Fruit fly (Drosophila melanogaster) whole organism, embryonic: ENCODE data around the gene Obp99a.

Source experiments
- Ada2b ChIP-seq: fragments of 200-800 bp; sonication (Bioruptor generic); IDR thresholded peaks from 2 replicates; pipeline ENCODE4 v1.3.6; 2022; ENCODE audit warnings: missing biosample characterization, missing genetic modification characterization
- Adf1 ChIP-seq: fragments of 200-800 bp; sonication (Bioruptor generic); IDR thresholded peaks from 2 replicates; pipeline ENCODE4 v1.3.6; 2022; ENCODE audit warnings: missing biosample characterization, missing genetic modification characterization
- Awh ChIP-seq: fragments of 200-800 bp; sonication (Bioruptor generic); IDR thresholded peaks from 2 replicates; pipeline ENCODE4, ENCODE4 v1.3.6; 2022; ENCODE audit warnings: missing biosample characterization, missing genetic modification characterization
- CG10321 ChIP-seq: fragments of 200-800 bp; sonication (Bioruptor generic); IDR thresholded peaks from 2 replicates; pipeline ENCODE4 v1.3.6; 2022; ENCODE audit warnings: missing biosample characterization, missing genetic modification characterization
- CG11504 ChIP-seq: fragments of 200-800 bp; sonication (Bioruptor generic); optimal IDR thresholded peaks from 3 replicates; lab custom pipeline; 2019; ENCODE audit warnings: missing biosample characterization, mild to moderate bottlenecking, missing genetic modification characterization, moderate library complexity
- CG12299 ChIP-seq: fragments of 200-800 bp; sonication (Bioruptor generic); optimal IDR thresholded peaks from 2 replicates; lab custom pipeline; 2018; ENCODE audit warnings: missing biosample characterization, mild to moderate bottlenecking, missing genetic modification characterization
- CG14860 ChIP-seq: fragments of 200-800 bp; sonication (Bioruptor generic); IDR thresholded peaks from 3 replicates; pipeline ENCODE4 v1.3.6; 2022; ENCODE audit warnings: missing biosample characterization, missing genetic modification characterization; ENCODE audit not compliant: partially characterized antibody
- CG1529 ChIP-seq: fragments of 200-800 bp; sonication (Bioruptor generic); optimal IDR thresholded peaks from 3 replicates; lab custom pipeline; 2018; ENCODE audit warnings: missing biosample characterization, missing genetic modification characterization
- CG17359 ChIP-seq: fragments of 200-800 bp; sonication (Bioruptor generic); optimal IDR thresholded peaks from 3 replicates; lab custom pipeline; 2018; ENCODE audit warnings: missing biosample characterization, mild to moderate bottlenecking, missing genetic modification characterization, moderate library complexity
- CG18764 ChIP-seq: fragments of 200-800 bp; sonication (Bioruptor generic); optimal IDR thresholded peaks from 3 replicates; lab custom pipeline; 2016; ENCODE audit warnings: missing biosample characterization, missing genetic modification characterization
- CG2116 ChIP-seq: fragments of 200-800 bp; sonication (Bioruptor generic); optimal IDR thresholded peaks from 3 replicates; lab custom pipeline; 2018; ENCODE audit warnings: missing biosample characterization, mild to moderate bottlenecking, missing genetic modification characterization
- CG2129 ChIP-seq: fragments of 200-800 bp; sonication (Bioruptor generic); IDR thresholded peaks from 2 replicates; pipeline ENCODE4 v1.3.6; 2022; ENCODE audit warnings: missing biosample characterization, missing genetic modification characterization; ENCODE audit not compliant: partially characterized antibody
- CG2202 ChIP-seq: fragments of 200-800 bp; sonication (Bioruptor generic); optimal IDR thresholded peaks from 2 replicates; lab custom pipeline; 2018; ENCODE audit warnings: missing biosample characterization, mild to moderate bottlenecking, missing genetic modification characterization
- CG31224 ChIP-seq: fragments of 200-800 bp; sonication (Bioruptor generic); IDR thresholded peaks from 2 replicates; pipeline ENCODE4 v1.3.6; 2022; ENCODE audit warnings: missing biosample characterization, missing genetic modification characterization
- CG31441 ChIP-seq: fragments of 200-800 bp; sonication (Bioruptor generic); IDR thresholded peaks from 2 replicates; pipeline ENCODE4 v1.3.6; 2022; ENCODE audit warnings: missing biosample characterization, missing genetic modification characterization
- CG32532 ChIP-seq: fragments of 200-800 bp; sonication (Bioruptor generic); IDR thresholded peaks from 2 replicates; pipeline ENCODE4 v1.3.6; 2022; ENCODE audit warnings: missing biosample characterization, missing genetic modification characterization
- CG3281 ChIP-seq: fragments of 200-800 bp; sonication (Bioruptor generic); optimal IDR thresholded peaks from 3 replicates; lab custom pipeline; 2017; ENCODE audit warnings: missing biosample characterization, mild to moderate bottlenecking, missing genetic modification characterization
- CG4820 ChIP-seq: fragments of 200-800 bp; sonication (Bioruptor generic); optimal IDR thresholded peaks from 3 replicates; lab custom pipeline; 2016; ENCODE audit warnings: missing biosample characterization, missing genetic modification characterization
- CG6689 ChIP-seq: fragments of 200-800 bp; sonication (Bioruptor generic); IDR thresholded peaks from 2 replicates; pipeline ENCODE4 v1.3.6; 2022; ENCODE audit warnings: missing biosample characterization, missing genetic modification characterization
- CG6813 ChIP-seq: fragments of 200-800 bp; sonication (Bioruptor generic); optimal IDR thresholded peaks from 2 replicates; lab custom pipeline; 2017; ENCODE audit warnings: missing biosample characterization, missing genetic modification characterization, mild to moderate bottlenecking, moderate library complexity, missing genetic modification reagents
- CG7987 ChIP-seq: fragments of 200-800 bp; sonication (Bioruptor generic); optimal IDR thresholded peaks from 2 replicates; lab custom pipeline; 2018; ENCODE audit warnings: missing biosample characterization, mild to moderate bottlenecking, missing genetic modification characterization, moderate library complexity
- CG8765 ChIP-seq: fragments of 200-800 bp; sonication (Bioruptor generic); IDR thresholded peaks from 2 replicates; pipeline ENCODE4 v1.3.6; 2022; ENCODE audit warnings: missing biosample characterization, missing genetic modification characterization
- CG9797 ChIP-seq: fragments of 200-800 bp; sonication (Bioruptor generic); optimal IDR thresholded peaks from 3 replicates; lab custom pipeline; 2018; ENCODE audit warnings: missing biosample characterization, mild to moderate bottlenecking, missing genetic modification characterization
- CG9817 ChIP-seq: fragments of 200-800 bp; sonication (Bioruptor generic); optimal IDR thresholded peaks from 2 replicates; lab custom pipeline; 2018; ENCODE audit warnings: missing biosample characterization, mild to moderate bottlenecking, missing genetic modification characterization, moderate library complexity
- Chrac-16 ChIP-seq: fragments of 200-800 bp; sonication (Bioruptor generic); optimal IDR thresholded peaks from 3 replicates; lab custom pipeline; 2016; ENCODE audit warnings: missing biosample characterization, missing genetic modification characterization
- CrebB ChIP-seq: fragments of 200-800 bp; sonication (Bioruptor generic); optimal IDR thresholded peaks from 3 replicates; lab custom pipeline; 2018; ENCODE audit warnings: missing biosample characterization, mild to moderate bottlenecking, missing genetic modification characterization
- Ets65A ChIP-seq: fragments of 200-800 bp; sonication (Bioruptor generic); peaks from one replicate; lab custom pipeline; 2016; ENCODE audit warnings: missing biosample characterization, missing genetic modification characterization
- Fer3 ChIP-seq: fragments of 200-800 bp; sonication (Bioruptor generic); optimal IDR thresholded peaks from 2 replicates; lab custom pipeline; 2018; ENCODE audit warnings: missing biosample characterization, mild to moderate bottlenecking, missing genetic modification characterization, moderate library complexity
- GATAe ChIP-seq: fragments of 200-800 bp; sonication (Bioruptor generic); conservative IDR thresholded peaks from 2 replicates; pipeline ENCODE4 v1.3.6; 2022; ENCODE audit warnings: missing biosample characterization, missing genetic modification characterization
- Hr39 ChIP-seq: fragments of >200 bp; optimal IDR thresholded peaks from 2 replicates; lab custom pipeline; 2017
- Lhr ChIP-seq: fragments of 200-800 bp; sonication (Bioruptor generic); optimal IDR thresholded peaks from 3 replicates; lab custom pipeline; 2017; ENCODE audit warnings: mild to moderate bottlenecking, missing biosample characterization, missing genetic modification reagents, missing genetic modification characterization
- Nf-YB ChIP-seq: fragments of 200-800 bp; sonication (Bioruptor generic); optimal IDR thresholded peaks from 3 replicates; lab custom pipeline; 2019; ENCODE audit warnings: missing biosample characterization, mild to moderate bottlenecking, missing genetic modification characterization, moderate library complexity
- Oli ChIP-seq: fragments of 200-800 bp; sonication (Bioruptor generic); optimal IDR thresholded peaks from 2 replicates; lab custom pipeline; 2018; ENCODE audit warnings: missing biosample characterization, mild to moderate bottlenecking, missing genetic modification characterization, moderate library complexity
- Optix ChIP-seq: fragments of 200-800 bp; sonication (Bioruptor generic); IDR thresholded peaks from 3 replicates; pipeline ENCODE4 v1.3.6; 2022; ENCODE audit warnings: missing biosample characterization, missing genetic modification characterization
- Side ChIP-seq: fragments of 200-800 bp; sonication (Bioruptor generic); optimal IDR thresholded peaks from 2 replicates; lab custom pipeline; 2016; ENCODE audit warnings: missing biosample characterization, missing genetic modification characterization
- amos ChIP-seq: fragments of 200-800 bp; sonication (Bioruptor generic); IDR thresholded peaks from 2 replicates; pipeline ENCODE4 v1.3.6; 2022; ENCODE audit warnings: missing biosample characterization, missing genetic modification characterization; ENCODE audit not compliant: partially characterized antibody
- dan ChIP-seq: fragments of 200-800 bp; sonication (Bioruptor generic); IDR thresholded peaks from 2 replicates; pipeline ENCODE4 v1.3.6; 2022; ENCODE audit warnings: missing biosample characterization, missing genetic modification characterization
- dm ChIP-seq: fragments of 200-800 bp; sonication (Bioruptor generic); optimal IDR thresholded peaks from 3 replicates; lab custom pipeline; 2016; ENCODE audit warnings: missing biosample characterization, missing genetic modification characterization
- fru ChIP-seq: fragments of >200 bp; optimal IDR thresholded peaks from 2 replicates; lab custom pipeline; 2017
- ind ChIP-seq: fragments of 200-800 bp; sonication (Bioruptor generic); optimal IDR thresholded peaks from 3 replicates; lab custom pipeline; 2016; ENCODE audit warnings: missing biosample characterization, missing genetic modification characterization
- jumu ChIP-seq: fragments of 200-800 bp; sonication (Bioruptor generic); optimal IDR thresholded peaks from 3 replicates; lab custom pipeline; 2016; ENCODE audit warnings: missing biosample characterization, missing genetic modification characterization
- klu ChIP-seq: fragments of 200-800 bp; sonication (Bioruptor generic); IDR thresholded peaks from 2 replicates; pipeline ENCODE4 v1.3.6; 2022; ENCODE audit warnings: missing biosample characterization, missing genetic modification characterization
- mam ChIP-seq: fragments of 200-800 bp; sonication (Bioruptor generic); optimal IDR thresholded peaks from 3 replicates; lab custom pipeline; 2016; ENCODE audit warnings: missing biosample characterization, missing genetic modification characterization
- oc ChIP-seq: fragments of 200-800 bp; sonication (Bioruptor generic); optimal IDR thresholded peaks from 2 replicates; lab custom pipeline; 2018; ENCODE audit warnings: missing biosample characterization, mild to moderate bottlenecking, missing genetic modification characterization, moderate library complexity
- otp ChIP-seq: fragments of 200-800 bp; sonication (Bioruptor generic); IDR thresholded peaks from 3 replicates; pipeline ENCODE4, ENCODE4 v1.3.6; 2022; ENCODE audit warnings: missing biosample characterization, missing genetic modification characterization
- peb ChIP-seq: fragments of 200-800 bp; sonication (Bioruptor generic); IDR thresholded peaks from 2 replicates; pipeline ENCODE4 v1.3.6; 2022; ENCODE audit warnings: missing biosample characterization, missing genetic modification characterization
- salm ChIP-seq: fragments of 200-800 bp; sonication (Bioruptor generic); optimal IDR thresholded peaks from 2 replicates; lab custom pipeline; 2018; ENCODE audit warnings: missing biosample characterization, mild to moderate bottlenecking, missing genetic modification characterization
- sim ChIP-seq: fragments of 200-800 bp; sonication (Bioruptor generic); IDR thresholded peaks from 2 replicates; pipeline ENCODE4 v1.3.6; 2022; ENCODE audit warnings: missing biosample characterization, missing genetic modification characterization
- sug ChIP-seq: fragments of 200-800 bp; optimal IDR thresholded peaks from 2 replicates; lab custom pipeline; 2019; ENCODE audit warnings: missing biosample characterization, mild to moderate bottlenecking, missing genetic modification characterization, moderate library complexity
- tin ChIP-seq: fragments of 200-800 bp; sonication (Bioruptor generic); optimal IDR thresholded peaks from 3 replicates; lab custom pipeline; 2016; ENCODE audit warnings: missing biosample characterization, missing genetic modification characterization
- tll ChIP-seq, 2 experiments: fragments of 200-800 bp in 1 of 2; fragments of >200 bp in 1 of 2; sonication (Bioruptor generic) in 1 of 2; optimal IDR thresholded peaks; 2 replicates each; lab custom pipeline; 2017 to 2019; ENCODE audit warnings: missing biosample characterization in 2 of 2, missing genetic modification characterization in 2 of 2, mild to moderate bottlenecking in 1 of 2, moderate library complexity in 1 of 2
- twi ChIP-seq: fragments of 200-800 bp; optimal IDR thresholded peaks from 2 replicates; lab custom pipeline; 2019; ENCODE audit warnings: missing biosample characterization, mild to moderate bottlenecking, missing genetic modification characterization, moderate library complexity

Gene Obp99a

DNA sequence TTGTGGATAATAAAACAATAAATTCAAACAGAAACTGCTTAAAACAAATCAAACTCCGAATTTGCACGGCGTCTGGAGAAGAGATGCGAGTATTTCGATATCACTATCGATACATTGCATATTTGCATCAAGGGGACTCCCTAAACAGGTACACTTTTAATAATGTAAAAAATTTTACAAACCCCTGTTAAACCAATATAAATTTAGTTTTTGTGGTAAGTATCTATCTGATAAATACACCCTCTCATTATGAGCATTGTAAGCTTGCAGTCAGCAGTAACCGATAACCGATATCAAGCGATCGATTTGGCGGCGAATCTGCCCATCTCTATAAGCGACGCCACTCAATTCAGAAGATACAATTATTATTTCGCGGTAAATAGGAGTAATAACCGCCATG is 3.9 kb downstream of the Obp99a start, which contains the start of the genes Bub3 and Cap-D2 (continued):
- TF ChIP-seq dan (GFP tag; lab: Robert Waterston, UW) (no peak), oc (tag; lab: Kevin White, UChicago) (peak; percentile 12), otp (GFP tag; lab: Robert Waterston, UW) (0 out of 3 replicates have a peak, but pooled peaks have one; percentile 60), CG8765 (GFP tag; lab: Robert Waterston, UW) (peak; percentile 43; the same call in 1 of the 2 replicates), amos (GFP tag; lab: Robert Waterston, UW) (peak; percentile 70), CG31224 (peak; percentile 33; the same call in 1 of the 2 replicates), fru (lab: Kevin White, UChicago) (no peak), Awh (GFP tag; lab: Robert Waterston, UW) (no peak), jumu (GFP tag; lab: Kevin White, UChicago) (peak; percentile 86), Side (GFP tag; lab: Kevin White, UChicago) (peak; percentile 79), mam (GFP tag; lab: Kevin White, UChicago) (peak; percentile 84), CG7987 (GFP tag; lab: Kevin White, UChicago) (peak; percentile 13), sug (no peak), Fer3 (tag; lab: Kevin White, UChicago) (peak; percentile 60), Ada2b (GFP tag; lab: Robert Waterston, UW) (peak; percentile 72), sim (GFP tag; lab: Robert Waterston, UW) (no peak), CG11504 (tag; lab: Kevin White, UChicago) (no peak), CG2202 (peak; percentile 20), Optix (GFP tag; lab: Robert Waterston, UW) (peak; percentile 63; the same call in 2 of the 3 replicates), ind (GFP tag; lab: Kevin White, UChicago) (peak; percentile 78), CG6813 (GFP tag; lab: Kevin White, UChicago) (no peak), salm (tag; lab: Kevin White, UChicago) (no peak), Oli (tag; lab: Kevin White, UChicago) (peak; percentile 43), CG2129 (GFP tag; lab: Robert Waterston, UW) (peak; percentile 78), CG3281 (no peak), CG18764 (GFP tag; lab: Kevin White, UChicago) (no peak), CG31441 (GFP tag; lab: Robert Waterston, UW) (no peak), Nf-YB (GFP tag; lab: Kevin White, UChicago) (peak; percentile 41), CG9797 (peak; percentile 2), peb (no peak; the same call in 1 of the 2 replicates), CG6689 (GFP tag; lab: Robert Waterston, UW) (peak; percentile 61), CG1529 (no peak), CG4820 (GFP tag; lab: Kevin White, UChicago) (peak; percentile 77), CG2116 (GFP tag; lab: Kevin White, UChicago) (peak; percentile 76), tin (GFP tag; lab: Kevin White, UChicago) (peak; percentile 81), CG12299 (tag; lab: Kevin White, UChicago) (peak; percentile 51), Adf1 (GFP tag; lab: Robert Waterston, UW) (peak; percentile 25; the same call in 1 of the 2 replicates), CG10321 (no peak), GATAe (GFP tag; lab: Robert Waterston, UW) (no peak), Ets65A (peak; percentile 97), twi (peak; percentile 51), CG9817 (tag; lab: Kevin White, UChicago) (peak; percentile 75), CG32532 (GFP tag; lab: Robert Waterston, UW) (peak; percentile 67), tll (GFP tag; optimal IDR thresholded peaks at IDR 0.05; lab: Kevin White, UChicago) (no peak), CrebB (tag; lab: Kevin White, UChicago) (peak; percentile 48), Lhr (GFP tag; lab: Kevin White, UChicago) (peak; percentile 59), dm (GFP tag; lab: Kevin White, UChicago) (peak; percentile 37), CG14860 (GFP tag; lab: Robert Waterston, UW) (peak; percentile 78), Chrac-16 (peak; percentile 74), klu (GFP tag; lab: Robert Waterston, UW) (no peak; the same call in 1 of the 2 replicates), Hr39 (lab: Kevin White, UChicago) (no peak), CG17359 (tag; lab: Kevin White, UChicago) (no peak)
